Fruit fly (Drosophila melanogaster) ovary, adult (tissue): ENCODE results near the gene Nemp.

Experiments
- CG17801 ChIP-seq: fragments of 200-800 bp; optimal IDR thresholded peaks from 2 replicates; lab custom pipeline; 2019; ENCODE audit warnings: missing biosample characterization, mild to moderate bottlenecking, missing genetic modification characterization, moderate library complexity; ENCODE audit not compliant: partially characterized antibody

Nemp gene

DNA sequence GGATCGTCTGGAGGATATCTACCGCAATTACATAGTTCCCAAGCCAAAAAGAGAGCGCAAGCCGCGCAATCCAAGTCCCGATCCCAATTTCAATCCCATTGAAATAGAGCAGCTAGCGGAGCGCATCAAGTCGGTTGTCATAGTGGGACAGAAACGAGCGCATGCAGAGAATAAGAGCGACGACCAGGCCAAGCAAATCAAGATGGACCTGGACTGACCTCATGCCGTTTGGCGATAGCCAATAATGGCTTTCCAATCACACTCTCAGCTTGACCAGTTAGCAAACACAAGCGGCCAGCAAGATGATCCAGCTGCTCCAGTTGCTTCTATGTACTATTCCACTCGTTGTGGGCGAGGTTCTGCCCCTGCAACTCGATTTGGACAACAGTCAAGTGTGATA, 3.2 kb downstream of the Nemp start:
- no peak for TF ChIP-seq CG17801 (GFP tag; lab: Kevin White, UChicago)

- no peak for TF ChIP-seq CG17801 (GFP tag; lab: Kevin White, UChicago)
Measured at dm6 chrX:16651098-16651497, 3.7 kb downstream of the Nemp start, which contains the start of the genes CG32573 and CG42512. CG32573 (plus strand) TSS chrX:16651376. CG42512 (plus strand) TSS chrX:16651376.

- no peak for TF ChIP-seq CG17801 (GFP tag; lab: Kevin White, UChicago)
Measured at dm6 chrX:16650078-16651063, 4.4 kb downstream of the Nemp start.

- no peak for TF ChIP-seq CG17801 (GFP tag; lab: Kevin White, UChicago)
Measured at dm6 chrX:16648435-16648781, 6.4 kb downstream of the Nemp start.

DNA sequence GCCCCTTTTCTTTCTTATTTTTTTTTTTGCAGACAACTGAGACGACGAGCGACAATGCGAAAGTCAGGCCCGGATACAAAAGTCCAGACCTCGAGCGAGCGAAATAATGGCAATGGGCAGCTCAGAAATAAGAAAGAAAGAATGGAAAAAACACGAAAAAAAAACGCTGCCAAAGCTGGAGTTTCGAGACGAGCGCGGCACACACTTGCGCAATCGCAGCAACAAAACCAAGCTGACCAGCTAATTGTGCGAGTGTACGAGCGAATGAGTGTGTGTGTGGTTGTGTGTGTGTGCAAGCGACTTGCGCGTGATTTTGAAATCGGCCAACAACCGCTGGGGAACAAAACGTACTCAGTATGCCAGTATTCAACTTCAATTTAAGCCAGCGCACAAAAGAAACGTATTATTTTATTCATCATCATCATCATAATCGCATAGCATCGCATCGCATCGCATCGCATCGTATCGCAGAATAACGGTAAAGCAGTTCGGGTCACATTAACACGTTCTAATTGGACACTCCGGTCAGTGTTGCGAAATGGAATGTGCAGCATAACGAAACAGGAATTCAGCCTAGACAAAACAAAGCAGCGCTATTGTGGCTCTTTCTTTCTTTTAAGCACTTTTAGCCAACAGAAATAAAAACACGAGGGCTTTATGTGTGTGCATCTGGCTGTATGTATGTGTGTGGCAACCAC, 6.9 kb downstream of the Nemp start:
- TF ChIP-seq CG17801 (GFP tag; lab: Kevin White, UChicago): no peak

DNA sequence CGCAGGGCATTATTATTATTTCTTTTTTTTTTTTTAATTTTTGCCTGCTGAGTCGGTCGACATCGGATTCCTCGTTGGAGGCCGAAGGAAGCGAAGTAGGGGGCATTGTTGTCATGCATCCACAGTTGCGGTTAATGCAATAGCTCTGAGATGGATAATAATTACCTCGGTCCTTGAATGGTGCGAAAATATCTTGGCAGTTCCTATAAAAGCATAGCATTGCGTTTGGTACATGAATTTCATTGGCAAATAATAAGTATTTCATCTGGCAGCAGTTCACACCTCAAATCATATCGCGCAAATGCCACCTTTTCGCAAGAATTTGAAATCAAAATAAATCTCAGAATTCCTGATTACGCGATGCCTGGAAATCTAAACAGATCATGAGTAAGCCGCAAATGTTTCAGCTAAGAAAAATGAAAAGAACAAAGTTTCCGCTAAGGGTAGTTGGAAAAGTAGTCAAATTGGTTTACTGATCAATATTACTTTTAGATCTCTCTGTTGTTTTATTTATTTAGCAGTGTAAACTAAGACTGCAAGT, 7.7 kb downstream of the Nemp start:
- TF ChIP-seq CG17801 (GFP tag; lab: Kevin White, UChicago): no peak

DNA sequence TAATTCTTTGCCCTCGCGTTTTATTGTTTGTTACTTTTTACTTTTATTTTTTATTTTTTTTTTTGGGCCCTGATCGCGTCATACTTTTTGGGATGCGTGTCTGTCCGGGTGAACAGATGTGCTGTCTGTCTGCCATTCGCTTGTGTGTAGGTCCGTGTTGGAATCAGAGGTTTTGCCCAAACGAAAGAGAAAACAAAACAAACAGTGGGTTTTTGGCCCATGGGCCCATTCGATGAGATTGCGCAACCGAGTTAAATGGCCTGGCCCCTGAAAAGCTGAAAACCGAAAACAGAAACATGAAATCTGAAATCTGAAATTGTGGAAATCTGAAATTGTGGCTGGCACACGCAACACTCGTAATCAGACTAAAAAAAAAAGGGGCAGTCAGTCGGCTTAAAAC, 9.3 kb downstream of the Nemp start:
- TF ChIP-seq CG17801 (GFP tag; lab: Kevin White, UChicago): no peak

- no peak for TF ChIP-seq CG17801 (GFP tag; lab: Kevin White, UChicago)
Measured at dm6 chrX:16644535-16645131, 10.2 kb downstream of the Nemp start.

DNA sequence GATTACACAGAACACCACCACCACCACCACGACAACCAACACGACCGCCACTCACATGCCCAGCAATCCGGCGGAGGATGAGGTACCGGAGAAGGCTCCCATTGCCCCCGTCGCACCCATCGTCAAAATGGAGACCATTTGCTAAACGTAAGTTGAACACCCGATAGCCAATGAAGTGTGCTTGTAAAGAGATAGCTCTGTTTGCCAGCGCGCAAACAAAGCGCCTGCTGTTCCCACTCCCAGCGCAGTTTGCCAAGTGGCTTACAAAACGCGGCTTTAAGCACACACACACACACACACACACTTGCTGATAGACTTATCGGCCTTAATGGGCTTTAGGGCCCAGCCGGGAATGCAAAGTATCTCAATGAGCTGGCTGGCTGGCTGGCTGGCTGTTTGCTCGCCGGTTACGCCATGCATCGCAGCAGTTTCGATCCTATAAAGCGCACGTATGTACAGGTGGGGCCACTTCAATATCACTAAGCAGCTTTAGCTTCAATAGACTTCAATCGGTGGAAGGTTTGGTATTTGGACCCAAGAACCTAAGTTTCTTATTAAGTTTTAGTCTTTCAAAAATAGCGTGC, 11.4 kb downstream of the Nemp start:
- TF ChIP-seq CG17801 (GFP tag; lab: Kevin White, UChicago): no peak

DNA sequence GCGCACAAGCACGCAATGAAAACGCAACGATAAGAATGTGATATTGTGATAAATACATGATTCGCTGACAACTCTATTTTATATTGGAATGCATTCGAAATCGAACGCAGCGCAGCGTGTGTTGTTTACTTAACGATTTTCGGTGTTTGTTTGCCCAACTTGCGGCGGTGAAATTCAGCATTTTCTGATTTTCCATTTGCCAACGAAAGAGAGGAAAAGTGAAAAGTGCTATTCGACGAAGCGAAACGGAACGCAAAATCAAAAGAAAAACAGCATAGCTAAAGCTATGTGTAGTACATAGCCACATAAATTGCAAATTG, 13.8 kb downstream of the Nemp start:
- no peak for TF ChIP-seq CG17801 (GFP tag; lab: Kevin White, UChicago)

dm6 chrX:16640260-16641100, 14.3 kb downstream of the Nemp start, which contains the start of the genes SNRPG and mthl1:
SNRPG (minus strand) TSS chrX:16640419.
mthl1 (plus strand) TSS chrX:16640968.
- TF ChIP-seq CG17801 (GFP tag; lab: Kevin White, UChicago): no peak

DNA sequence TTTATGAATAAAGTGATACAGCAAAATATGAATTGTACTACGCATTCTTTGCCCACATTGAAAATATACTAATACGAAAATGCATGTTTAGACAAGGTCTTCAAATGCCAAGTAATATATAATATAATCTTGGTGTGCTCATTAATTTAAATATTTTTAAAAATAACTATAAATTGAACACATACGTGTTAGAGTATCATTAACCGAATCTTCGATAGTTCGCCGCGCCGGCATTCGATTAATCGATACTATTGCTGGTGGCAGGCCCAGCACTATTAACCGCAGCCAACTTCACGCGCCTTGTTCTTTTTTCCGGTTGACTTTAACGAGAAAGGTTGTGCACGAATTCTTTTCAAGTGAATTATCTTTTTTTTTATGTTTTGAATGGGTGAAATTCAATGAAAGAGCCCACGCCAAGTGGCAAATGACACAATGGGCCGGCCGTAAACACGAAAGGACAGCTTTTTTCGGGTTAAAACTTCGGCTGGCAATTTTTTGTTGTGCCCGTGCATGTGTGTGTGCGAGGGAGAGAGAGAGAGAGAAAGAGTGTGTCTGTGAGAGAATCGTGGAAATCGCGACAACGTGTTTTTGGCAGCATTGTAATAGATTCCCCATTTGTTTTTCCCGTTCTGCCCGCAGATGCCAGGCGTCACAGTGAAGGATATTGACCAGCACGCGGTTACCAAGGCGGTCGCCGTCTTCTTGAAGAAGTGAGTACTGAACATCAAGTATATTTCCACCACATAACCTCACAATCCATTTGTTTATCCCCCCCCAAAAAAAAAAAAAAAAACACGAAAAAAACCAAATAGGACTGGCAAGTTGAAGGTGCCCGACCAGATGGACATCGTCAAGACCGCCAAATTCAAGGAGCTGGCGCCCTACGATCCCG, 17.0 kb downstream of the Nemp start, which contains the start of gene RpS19a:
RpS19a (plus strand) TSS at position 301 of the 892 bp plus-strand sequence.
- TF ChIP-seq CG17801 (GFP tag; lab: Kevin White, UChicago): peak; percentile 89
